Fruit fly (Drosophila melanogaster) whole organism, adult: Measurements from ENCODE around the gene Kat60.

ENCODE experiments used
- CG12768 ChIP-seq: fragments of 200-800 bp; sonication (Bioruptor generic); optimal IDR thresholded peaks from 2 replicates; lab custom pipeline; 2017; ENCODE audit warnings: missing biosample characterization, missing genetic modification characterization, mild to moderate bottlenecking, moderate library complexity, missing genetic modification reagents
- CG14711 ChIP-seq: fragments of 200-800 bp; sonication (Bioruptor generic); optimal IDR thresholded peaks from 2 replicates; lab custom pipeline; 2018; ENCODE audit warnings: missing biosample characterization, mild to moderate bottlenecking, missing genetic modification characterization, moderate library complexity
- CG7045 ChIP-seq: fragments of 200-800 bp; sonication (Bioruptor generic); optimal IDR thresholded peaks from 2 replicates; lab custom pipeline; 2017; ENCODE audit warnings: missing biosample characterization, mild to moderate bottlenecking, missing genetic modification characterization
- CG7101 ChIP-seq: fragments of 200-800 bp; sonication (Bioruptor generic); optimal IDR thresholded peaks from 2 replicates; lab custom pipeline; 2018; ENCODE audit warnings: missing biosample characterization, mild to moderate bottlenecking, missing genetic modification characterization, moderate library complexity
- Mnt ChIP-seq: fragments of 200-800 bp; sonication (Bioruptor generic); optimal IDR thresholded peaks from 2 replicates; lab custom pipeline; 2016; ENCODE audit warnings: missing biosample characterization, mild to moderate bottlenecking, missing genetic modification characterization
- cic ChIP-seq: fragments of 200-800 bp; sonication (Bioruptor generic); optimal IDR thresholded peaks from 2 replicates; lab custom pipeline; 2017; ENCODE audit warnings: missing biosample characterization, mild to moderate bottlenecking, missing genetic modification characterization, moderate library complexity
- kay ChIP-seq: fragments of 200-800 bp; sonication (Bioruptor generic); peaks from one replicate; lab custom pipeline; 2016; ENCODE audit warnings: missing biosample characterization, missing genetic modification characterization, borderline replicate concordance

dm6 chr3R:5193271-5193670 lies 38.7 kb downstream of the Kat60 start:
- TF ChIP-seq CG12768 (GFP tag; lab: Kevin White, UChicago) (no peak), CG14711 (tag; lab: Kevin White, UChicago) (no peak), Mnt (GFP tag; lab: Kevin White, UChicago) (no peak), cic (GFP tag; lab: Kevin White, UChicago) (no peak), CG7101 (tag; lab: Kevin White, UChicago) (no peak), CG7045 (GFP tag; lab: Kevin White, UChicago) (no peak), kay (GFP tag; lab: Kevin White, UChicago) (peak; percentile 52)
